Worm (Caenorhabditis elegans): ENCODE data around the gene nspd-7.

DNA sequence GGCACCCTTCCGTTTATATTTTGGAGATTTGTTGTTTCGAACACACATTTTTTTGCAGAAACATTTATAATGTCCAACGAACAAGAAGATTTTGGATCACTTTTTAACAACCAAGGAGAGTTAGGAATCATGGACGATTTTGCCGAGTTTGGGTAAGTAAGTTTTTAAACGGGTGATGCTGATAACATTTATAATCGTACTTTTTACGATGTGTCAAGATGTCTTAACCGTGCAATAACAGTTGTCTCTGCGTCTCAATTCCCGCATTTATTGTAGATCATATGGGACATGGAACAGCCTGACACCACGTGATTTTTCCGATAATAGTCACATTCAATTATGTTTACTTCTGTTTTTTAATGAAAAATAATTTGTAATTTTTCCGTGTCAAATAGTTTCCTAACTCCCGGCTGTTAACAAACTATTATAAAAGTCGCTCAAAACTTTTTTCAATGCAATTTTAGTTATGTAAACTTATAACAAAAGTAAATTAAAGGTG lies 18.4 kb downstream of the nspd-7 start, which contains the start of gene daf-14:
- no peak for TF ChIP-seq elt-2 (tag; optimal IDR thresholded peaks at IDR 0.05)
- TF ChIP-seq K02D7.2 (tag; optimal IDR thresholded peaks at IDR 0.05), result no peak
- TF ChIP-seq tbx-7 (tag; optimal IDR thresholded peaks at IDR 0.05), result no peak
- no peak for TF ChIP-seq Y22D7AL.16 (tag; optimal IDR thresholded peaks at IDR 0.05)
- no peak for TF ChIP-seq ceh-9 (tag; optimal IDR thresholded peaks at IDR 0.05)
- TF ChIP-seq ahr-1 (tag; optimal IDR thresholded peaks at IDR 0.05), result no peak
- TF ChIP-seq sox-4 (tag; optimal IDR thresholded peaks at IDR 0.05), result no peak

Data from whole organism, late embryonic.